Fruit fly (Drosophila melanogaster) whole organism, larva: Measurements from ENCODE around the gene CG40486.

ENCODE experiments used
- noc ChIP-seq: fragments of 200-800 bp; sonication (Bioruptor generic); optimal IDR thresholded peaks from 3 replicates; lab custom pipeline; 2019; ENCODE audit warnings: missing biosample characterization, mild to moderate bottlenecking, missing genetic modification characterization, moderate library complexity

CG40486 gene

dm6 chrX:22959991-22960390 is at the start of gene CG40486:
Gene CG40486 (minus strand): TSS chrX:22960091.
- no peak for TF ChIP-seq noc (tag; lab: Kevin White, UChicago)

DNA sequence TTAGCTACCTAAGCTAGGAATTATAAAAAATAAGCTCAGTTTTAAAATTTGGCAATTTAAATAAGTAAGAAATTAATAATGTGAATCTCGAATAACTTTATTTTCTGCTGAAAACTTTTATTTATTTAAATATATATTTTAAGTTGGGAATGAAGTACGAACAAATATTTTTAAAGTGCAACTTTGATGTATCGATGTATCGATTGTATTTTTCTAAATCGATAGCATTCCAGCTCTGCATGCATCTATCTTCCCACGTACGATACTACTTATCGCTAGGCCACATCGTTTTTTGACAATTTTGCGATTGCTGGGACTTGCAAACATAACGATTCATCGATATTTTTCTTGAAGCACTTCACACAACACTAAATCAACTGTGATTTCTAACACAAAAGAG is 47.5 kb upstream of the CG40486 start:
- TF ChIP-seq noc (tag; lab: Kevin White, UChicago), result no peak

DNA sequence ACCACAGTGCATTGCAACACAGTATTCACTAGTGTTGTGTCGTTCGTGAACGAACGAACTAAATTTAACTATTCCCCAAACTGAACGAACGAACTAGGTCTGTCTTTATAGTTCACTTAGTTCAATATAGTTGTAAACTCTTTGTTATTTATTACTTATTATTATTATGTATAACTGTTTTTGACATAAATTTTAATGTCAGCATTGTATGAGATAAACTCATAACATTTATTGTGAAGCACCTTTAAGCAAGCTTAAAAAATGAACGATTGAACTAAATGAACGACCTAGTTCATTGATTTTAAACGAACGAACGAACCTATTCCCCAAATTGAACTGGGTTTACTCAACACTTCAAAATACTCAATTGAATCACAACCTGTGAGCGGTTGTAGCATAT is 47.0 kb upstream of the CG40486 start:
- TF ChIP-seq noc (tag; lab: Kevin White, UChicago), result no peak

dm6 chrX:23004598-23005469 is 44.9 kb upstream of the CG40486 start, which contains the start of the genes stnA and stnB:
Gene stnA (minus strand): TSS chrX:23004648.
Gene stnB (minus strand): TSS chrX:23004648.
- no peak for TF ChIP-seq noc (tag; lab: Kevin White, UChicago)

- TF ChIP-seq noc (tag; lab: Kevin White, UChicago), result no peak
These were observed 21.6 kb upstream of the CG40486 start for dm6 chrX:22981508-22981907.

- TF ChIP-seq noc (tag; lab: Kevin White, UChicago), result no peak
These were observed 2.4 kb upstream of the CG40486 start, which contains the start of gene CG40485 for dm6 chrX:22962260-22962659. Gene CG40485 (minus strand): TSS chrX:22962360.

DNA sequence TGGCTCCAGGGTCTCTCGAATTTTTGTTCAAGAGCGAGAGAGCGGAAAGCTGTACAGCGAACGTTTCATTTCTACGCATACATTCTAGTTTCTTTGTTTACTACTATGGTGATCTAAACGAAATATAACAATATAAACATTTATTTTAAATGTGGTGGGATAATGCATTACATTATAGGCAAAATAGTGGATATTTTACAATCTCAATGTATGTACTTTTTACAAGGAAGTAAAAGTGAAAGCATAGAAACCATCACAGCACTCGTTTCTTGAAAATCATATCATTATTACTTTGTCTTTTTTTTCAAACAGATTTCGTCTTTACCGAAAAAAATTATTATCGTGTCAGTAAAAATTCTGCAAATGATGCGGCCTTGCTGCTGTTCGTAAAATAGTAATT is 14.9 kb downstream of the CG40486 start, which contains the start of gene Cnep1r1:
TSS of gene Cnep1r1 (plus strand) at position 301 of the 400 bp plus-strand sequence.
- TF ChIP-seq noc (tag; lab: Kevin White, UChicago), result no peak

DNA sequence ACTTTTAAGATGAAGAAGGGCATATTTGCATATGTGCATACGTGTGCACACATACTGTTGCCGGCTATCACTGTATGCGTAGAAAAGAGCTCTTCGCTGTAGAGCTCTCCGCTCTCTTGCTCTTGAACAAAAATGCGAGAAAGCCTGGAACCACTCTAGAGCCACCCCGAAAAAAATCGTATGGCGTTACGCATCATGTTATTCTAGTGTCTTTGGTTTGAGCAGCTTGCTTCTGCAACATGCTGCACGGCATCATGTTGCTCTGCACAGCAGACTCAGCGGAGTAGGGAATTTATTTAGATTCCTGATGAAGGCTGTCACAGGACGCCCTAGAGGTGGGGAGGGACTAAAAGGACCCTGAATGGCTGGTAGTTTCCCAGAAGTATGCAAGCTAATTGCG is 42.0 kb downstream of the CG40486 start:
- no peak for TF ChIP-seq noc (tag; lab: Kevin White, UChicago)
